Fruit fly (Drosophila melanogaster) whole organism, prepupa: Measurements from ENCODE around the gene CG13994.

Experiments
- Blimp-1 ChIP-seq: fragments of 200-800 bp; sonication (Bioruptor generic); optimal IDR thresholded peaks from 3 replicates; lab custom pipeline; 2017; ENCODE audit warnings: missing biosample characterization, missing genetic modification characterization, mild to moderate bottlenecking, moderate library complexity, missing genetic modification reagents
- CG10631 ChIP-seq: fragments of 200-800 bp; sonication (Bioruptor generic); optimal IDR thresholded peaks from 2 replicates; lab custom pipeline; 2016; ENCODE audit warnings: missing biosample characterization, missing genetic modification characterization
- CG10669 ChIP-seq: fragments of 200-800 bp; sonication (Bioruptor generic); optimal IDR thresholded peaks from 3 replicates; lab custom pipeline; 2018; ENCODE audit warnings: missing biosample characterization, mild to moderate bottlenecking, missing genetic modification characterization, moderate library complexity
- CG11294 ChIP-seq: fragments of 200-800 bp; sonication (Bioruptor generic); IDR thresholded peaks from 2 replicates; pipeline ENCODE4 v1.3.6; 2022; ENCODE audit warnings: missing biosample characterization, missing genetic modification characterization
- CG11762 ChIP-seq: fragments of 200-800 bp; sonication (Bioruptor generic); optimal IDR thresholded peaks from 3 replicates; lab custom pipeline; 2016; ENCODE audit warnings: missing biosample characterization, missing genetic modification characterization; ENCODE audit not compliant: insufficient read depth
- CG11902 ChIP-seq: fragments of 200-800 bp; sonication (Bioruptor generic); optimal IDR thresholded peaks from 3 replicates; lab custom pipeline; 2016; ENCODE audit warnings: missing biosample characterization, missing genetic modification characterization
- CG15336 ChIP-seq: fragments of 200-800 bp; sonication (Bioruptor generic); IDR thresholded peaks from 2 replicates; pipeline ENCODE4 v1.3.6; 2022; ENCODE audit warnings: missing biosample characterization, missing genetic modification characterization
- CG1621 ChIP-seq: fragments of 200-800 bp; sonication (Bioruptor generic); optimal IDR thresholded peaks from 3 replicates; lab custom pipeline; 2018; ENCODE audit warnings: missing biosample characterization, mild to moderate bottlenecking, missing genetic modification characterization
- CG16779 ChIP-seq: fragments of 200-800 bp; sonication (Bioruptor generic); optimal IDR thresholded peaks from 3 replicates; lab custom pipeline; 2017; ENCODE audit warnings: missing biosample characterization, mild to moderate bottlenecking, missing genetic modification characterization
- CG31627 ChIP-seq: fragments of 200-800 bp; sonication (Bioruptor generic); optimal IDR thresholded peaks from 3 replicates; lab custom pipeline; 2016; ENCODE audit warnings: missing biosample characterization, missing genetic modification characterization
- CG32006 ChIP-seq: fragments of 200-800 bp; sonication (Bioruptor generic); optimal IDR thresholded peaks from 3 replicates; lab custom pipeline; 2017; ENCODE audit warnings: missing biosample characterization, mild to moderate bottlenecking, missing genetic modification characterization
- CG3919 ChIP-seq: fragments of 200-800 bp; sonication (Bioruptor generic); optimal IDR thresholded peaks from 3 replicates; lab custom pipeline; 2016; ENCODE audit warnings: missing biosample characterization, missing genetic modification characterization
- CG4318 ChIP-seq: fragments of 200-800 bp; sonication (Bioruptor generic); optimal IDR thresholded peaks from 3 replicates; lab custom pipeline; 2017; ENCODE audit warnings: missing biosample characterization, mild to moderate bottlenecking, missing genetic modification characterization
- CG6163 ChIP-seq: fragments of 200-800 bp; sonication (Bioruptor generic); IDR thresholded peaks from 3 replicates; pipeline ENCODE4 v1.3.6; 2022; ENCODE audit warnings: missing biosample characterization, missing genetic modification characterization
- CG6276 ChIP-seq: fragments of 200-800 bp; sonication (Bioruptor generic); optimal IDR thresholded peaks from 2 replicates; lab custom pipeline; 2017; ENCODE audit warnings: missing biosample characterization, mild to moderate bottlenecking, missing genetic modification characterization
- CG6792 ChIP-seq: fragments of 200-800 bp; sonication (Bioruptor generic); optimal IDR thresholded peaks from 3 replicates; lab custom pipeline; 2016; ENCODE audit warnings: missing biosample characterization, missing genetic modification characterization
- CG6808 ChIP-seq: fragments of 200-800 bp; sonication (Bioruptor generic); optimal IDR thresholded peaks from 3 replicates; lab custom pipeline; 2017; ENCODE audit warnings: missing biosample characterization, missing genetic modification characterization, mild to moderate bottlenecking, moderate library complexity, missing genetic modification reagents
- CG6854 ChIP-seq: fragments of 200-800 bp; sonication (Bioruptor generic); optimal IDR thresholded peaks from 2 replicates; lab custom pipeline; 2017; ENCODE audit warnings: missing biosample characterization, mild to moderate bottlenecking, missing genetic modification characterization
- CG7368 ChIP-seq: fragments of 200-800 bp; sonication (Bioruptor generic); optimal IDR thresholded peaks from 3 replicates; lab custom pipeline; 2016; ENCODE audit warnings: missing biosample characterization, missing genetic modification characterization
- CG8119 ChIP-seq: fragments of 200-800 bp; sonication (Bioruptor generic); IDR thresholded peaks from 3 replicates; pipeline ENCODE4 v1.3.6; 2022; ENCODE audit warnings: missing biosample characterization, missing genetic modification characterization
- CG8632 ChIP-seq: fragments of 200-800 bp; sonication (Bioruptor generic); optimal IDR thresholded peaks from 3 replicates; lab custom pipeline; 2016; ENCODE audit warnings: missing biosample characterization, missing genetic modification characterization
- CG9139 ChIP-seq: fragments of 200-800 bp; sonication (Bioruptor generic); optimal IDR thresholded peaks from 3 replicates; lab custom pipeline; 2017; ENCODE audit warnings: missing biosample characterization, mild to moderate bottlenecking, missing genetic modification characterization
- Eip75B ChIP-seq: fragments of 200-800 bp; sonication (Bioruptor generic); optimal IDR thresholded peaks from 3 replicates; lab custom pipeline; 2016; ENCODE audit warnings: missing biosample characterization, missing genetic modification characterization
- Eip78C ChIP-seq: fragments of 200-800 bp; sonication (Bioruptor generic); peaks from one replicate; lab custom pipeline; 2016; ENCODE audit warnings: missing biosample characterization, missing genetic modification characterization
- Ets21C ChIP-seq: fragments of 200-800 bp; sonication (Bioruptor generic); optimal IDR thresholded peaks from 3 replicates; lab custom pipeline; 2016; ENCODE audit warnings: missing biosample characterization, missing genetic modification characterization
- Ets96B ChIP-seq: fragments of 200-800 bp; optimal IDR thresholded peaks from 2 replicates; lab custom pipeline; 2019; ENCODE audit warnings: missing biosample characterization, mild to moderate bottlenecking, missing genetic modification characterization, moderate library complexity
- Gug ChIP-seq: fragments of 200-800 bp; sonication (Bioruptor generic); IDR thresholded peaks from 2 replicates; pipeline ENCODE4 v1.3.6; 2022; ENCODE audit warnings: missing biosample characterization, missing genetic modification characterization
- Hr38 ChIP-seq: sonication (Bioruptor generic); optimal IDR thresholded peaks from 2 replicates; lab custom pipeline; 2016; ENCODE audit warnings: missing biosample characterization, missing genetic modification characterization
- Hr39 ChIP-seq: fragments of 200-800 bp; sonication (Bioruptor generic); optimal IDR thresholded peaks from 2 replicates; lab custom pipeline; 2016; ENCODE audit warnings: missing biosample characterization, missing genetic modification characterization
- Lpt ChIP-seq: fragments of 200-800 bp; sonication (Bioruptor generic); optimal IDR thresholded peaks from 3 replicates; lab custom pipeline; 2016; ENCODE audit warnings: missing biosample characterization, missing genetic modification characterization
- Met ChIP-seq: fragments of 200-800 bp; sonication (Bioruptor generic); optimal IDR thresholded peaks from 3 replicates; lab custom pipeline; 2016; ENCODE audit warnings: missing biosample characterization, missing genetic modification characterization
- OdsH ChIP-seq: fragments of 200-800 bp; sonication (Bioruptor generic); optimal IDR thresholded peaks from 3 replicates; lab custom pipeline; 2016; ENCODE audit warnings: missing biosample characterization, missing genetic modification characterization
- Sox102F ChIP-seq: fragments of 200-800 bp; sonication (Bioruptor generic); optimal IDR thresholded peaks from 2 replicates; lab custom pipeline; 2016; ENCODE audit warnings: missing biosample characterization, mild to moderate bottlenecking, missing genetic modification characterization
- Sox14 ChIP-seq: fragments of 200-800 bp; sonication (Bioruptor generic); optimal IDR thresholded peaks from 3 replicates; lab custom pipeline; 2016; ENCODE audit warnings: missing biosample characterization, missing genetic modification characterization
- achi ChIP-seq: fragments of 200-800 bp; sonication (Bioruptor generic); optimal IDR thresholded peaks from 3 replicates; lab custom pipeline; 2016; ENCODE audit warnings: missing biosample characterization, missing genetic modification characterization
- acj6 ChIP-seq: fragments of 200-800 bp; sonication (Bioruptor generic); optimal IDR thresholded peaks from 3 replicates; lab custom pipeline; 2016; ENCODE audit warnings: missing biosample characterization, missing genetic modification characterization
- dsx ChIP-seq: fragments of 200-800 bp; optimal IDR thresholded peaks from 3 replicates; lab custom pipeline; 2019; ENCODE audit warnings: missing biosample characterization, mild to moderate bottlenecking, missing genetic modification characterization, moderate library complexity; ENCODE audit not compliant: poor library complexity, severe bottlenecking
- esn ChIP-seq: fragments of 200-800 bp; sonication (Bioruptor generic); optimal IDR thresholded peaks from 2 replicates; lab custom pipeline; 2016; ENCODE audit warnings: missing biosample characterization, mild to moderate bottlenecking, missing genetic modification characterization, moderate library complexity
- fd59A ChIP-seq: fragments of 200-800 bp; sonication (Bioruptor generic); optimal IDR thresholded peaks from 2 replicates; lab custom pipeline; 2017; ENCODE audit warnings: missing biosample characterization, mild to moderate bottlenecking, missing genetic modification characterization, missing genetic modification reagents
- fd85E ChIP-seq: fragments of 200-800 bp; sonication (Bioruptor generic); optimal IDR thresholded peaks from 3 replicates; lab custom pipeline; 2016; ENCODE audit warnings: missing biosample characterization, missing genetic modification characterization
- fkh ChIP-seq: fragments of 200-800 bp; sonication (Bioruptor generic); optimal IDR thresholded peaks from 3 replicates; lab custom pipeline; 2017; ENCODE audit warnings: missing biosample characterization, mild to moderate bottlenecking, missing genetic modification characterization, moderate library complexity
- net ChIP-seq: fragments of 200-800 bp; sonication (Bioruptor generic); optimal IDR thresholded peaks from 3 replicates; lab custom pipeline; 2016; ENCODE audit warnings: missing biosample characterization, missing genetic modification characterization
- salr ChIP-seq, 2 experiments: fragments of 200-800 bp; sonication (Bioruptor generic); optimal IDR thresholded peaks; 3 replicates each; lab custom pipeline; 2016 to 2018; ENCODE audit warnings: missing biosample characterization in 2 of 2, missing genetic modification characterization in 2 of 2, mild to moderate bottlenecking in 1 of 2
- ss ChIP-seq, 2 experiments: fragments of 200-800 bp; sonication (Bioruptor generic); optimal IDR thresholded peaks; 2 replicates in 1 of 2; 3 replicates in 1 of 2; lab custom pipeline; 2017 to 2018; ENCODE audit warnings: mild to moderate bottlenecking in 2 of 2, missing biosample characterization in 2 of 2, missing genetic modification characterization in 2 of 2, moderate library complexity in 1 of 2
- svp ChIP-seq: fragments of 200-800 bp; sonication (Bioruptor generic); peaks from one replicate; lab custom pipeline; 2016; ENCODE audit warnings: missing biosample characterization, missing genetic modification characterization
- topi ChIP-seq: fragments of 200-800 bp; sonication (Bioruptor generic); optimal IDR thresholded peaks from 3 replicates; lab custom pipeline; 2016; ENCODE audit warnings: missing biosample characterization, missing genetic modification characterization
- vri ChIP-seq: fragments of 200-800 bp; sonication (Bioruptor generic); optimal IDR thresholded peaks from 3 replicates; lab custom pipeline; 2016; ENCODE audit warnings: missing biosample characterization, mild to moderate bottlenecking, missing genetic modification characterization

The CG13994 gene

DNA sequence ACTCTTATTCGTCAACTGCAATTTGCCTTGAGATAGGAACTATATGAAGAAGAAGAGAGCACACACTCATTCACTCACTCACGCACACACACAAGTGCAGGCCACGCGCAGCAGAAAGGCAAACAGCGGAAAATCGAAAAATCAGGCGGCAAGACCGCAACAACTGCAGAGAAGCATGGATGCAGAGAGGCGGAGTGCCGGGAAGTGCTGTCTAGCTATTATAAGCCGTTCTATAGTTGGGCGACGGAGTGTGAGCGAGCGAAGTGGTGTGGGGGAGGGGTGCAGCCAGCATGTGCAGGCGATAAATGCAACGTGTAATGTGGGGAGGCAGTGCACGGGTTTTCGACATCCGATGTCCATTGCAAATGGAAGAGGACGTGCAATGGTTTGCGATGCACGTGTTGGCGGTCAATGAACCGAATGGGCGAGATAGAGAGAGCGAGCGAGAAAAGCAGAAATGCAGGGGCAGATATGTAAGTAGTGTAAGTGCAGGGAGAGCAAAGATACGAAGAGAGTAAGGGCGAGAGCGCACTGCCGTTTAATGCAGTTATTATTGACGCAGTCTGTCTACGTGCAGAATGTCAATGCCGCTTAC is 16.1 kb downstream of the CG13994 start:
- TF ChIP-seq Met (GFP tag; lab: Kevin White, UChicago) (peak; percentile 100), CG31627 (GFP tag; lab: Kevin White, UChicago) (no peak), acj6 (GFP tag; lab: Kevin White, UChicago) (no peak), CG6792 (GFP tag; lab: Kevin White, UChicago) (no peak), topi (GFP tag; lab: Kevin White, UChicago) (peak; percentile 8), CG9139 (GFP tag; lab: Kevin White, UChicago) (no peak), vri (GFP tag; lab: Kevin White, UChicago) (peak; percentile 29), CG8119 (GFP tag; lab: Robert Waterston, UW) (no peak), ss (GFP tag; optimal IDR thresholded peaks at IDR 0.05; lab: Kevin White, UChicago) (peak; percentile 63 to 72), Ets96B (no peak), CG7368 (GFP tag; lab: Kevin White, UChicago) (peak; percentile 29), CG1621 (tag; lab: Kevin White, UChicago) (peak; percentile 25), OdsH (no peak), CG6163 (GFP tag; lab: Robert Waterston, UW) (peak; percentile 73), CG10631 (GFP tag; lab: Kevin White, UChicago) (no peak), net (peak; percentile 16), CG11762 (GFP tag; lab: Kevin White, UChicago) (no peak), CG32006 (no peak), CG15336 (GFP tag; lab: Robert Waterston, UW) (peak; percentile 38; the same call in 1 of the 2 replicates), dsx (GFP tag; lab: Kevin White, UChicago) (peak; percentile 30), CG4318 (no peak), CG3919 (GFP tag; lab: Kevin White, UChicago) (no peak), fkh (GFP tag; lab: Kevin White, UChicago) (peak; percentile 71), Eip78C (GFP tag; lab: Kevin White, UChicago) (peak; percentile 88), Hr39 (GFP tag; lab: Kevin White, UChicago) (no peak), achi (GFP tag; lab: Kevin White, UChicago) (no peak), svp (peak; percentile 85), Sox14 (GFP tag; lab: Kevin White, UChicago) (peak; percentile 1), Sox102F (GFP tag; lab: Kevin White, UChicago) (no peak), fd85E (GFP tag; lab: Kevin White, UChicago) (no peak), CG8632 (GFP tag; lab: Kevin White, UChicago) (no peak), Eip75B (GFP tag; lab: Kevin White, UChicago) (peak; percentile 86), CG6276 (GFP tag; lab: Kevin White, UChicago) (peak; percentile 21), CG6808 (GFP tag; lab: Kevin White, UChicago) (no peak), esn (peak; percentile 3), CG10669 (GFP tag; lab: Kevin White, UChicago) (no peak), CG11294 (GFP tag; lab: Robert Waterston, UW) (no peak), Gug (peak; percentile 42), Blimp-1 (GFP tag; lab: Kevin White, UChicago) (no peak), salr (GFP tag; optimal IDR thresholded peaks at IDR 0.05; lab: Kevin White, UChicago) (no peak), Hr38 (GFP tag; lab: Kevin White, UChicago) (no peak), CG11902 (GFP tag; lab: Kevin White, UChicago) (no peak), CG6854 (GFP tag; lab: Kevin White, UChicago) (peak; percentile 50), Ets21C (no peak), Lpt (GFP tag; lab: Kevin White, UChicago) (peak; percentile 75), CG16779 (tag; lab: Kevin White, UChicago) (peak; percentile 63), fd59A (GFP tag; lab: Kevin White, UChicago) (no peak)
